Fruit fly (Drosophila melanogaster): ENCODE results near the gene CG31156.

DNA sequence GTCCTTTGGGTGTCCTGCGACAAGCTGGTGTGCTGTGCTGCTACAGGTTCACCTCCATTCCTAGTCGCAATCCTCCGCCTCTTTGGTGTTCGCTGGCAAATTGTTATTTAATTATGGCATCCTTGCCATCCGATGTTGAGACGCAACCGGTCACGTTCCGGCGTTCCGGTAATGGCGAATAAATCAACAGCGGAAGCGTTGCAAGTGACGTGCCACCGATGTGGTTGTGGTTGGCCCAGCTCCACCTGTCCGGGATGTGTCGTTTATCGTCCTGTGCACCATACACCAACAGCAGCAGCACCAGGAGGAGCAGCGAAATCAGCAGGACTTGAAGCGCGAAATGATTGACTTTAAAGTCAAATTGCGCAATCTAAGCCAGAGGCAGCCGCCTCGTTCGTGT lies 36.4 kb upstream of the CG31156 start:
- TF ChIP-seq dmrt93B (GFP tag; optimal IDR thresholded peaks at IDR 0.05) (no peak), Jra (GFP tag; optimal IDR thresholded peaks at IDR 0.05) (no peak), dsf (GFP tag; optimal IDR thresholded peaks at IDR 0.05; ENCODE audit: borderline replicate concordance) (no peak)
